Worm (Caenorhabditis elegans) whole organism, L4 larva: ENCODE results near the gene F13E9.19.

ENCODE experiments used
- D1046.2 ChIP-seq: fragments of 200-800 bp; sonication (Bioruptor generic); IDR thresholded peaks from 2 replicates; pipeline ENCODE4 v1.3.6; 2022; ENCODE audit warnings: missing genetic modification characterization, missing compliant biosample characterization
- F37D6.2 ChIP-seq: sonication (generic microtip); optimal IDR thresholded peaks from 2 replicates; lab custom pipeline; 2016; ENCODE audit warnings: mild to moderate bottlenecking, missing genetic modification characterization, missing compliant biosample characterization
- R02D3.7 ChIP-seq: fragments of 150-350 bp; sonication (generic microtip); optimal IDR thresholded peaks from 3 replicates; lab custom pipeline; 2014; ENCODE audit warnings: missing biosample characterization, missing genetic modification characterization
- T20F7.1 ChIP-seq: fragments of 200-800 bp; sonication (Bioruptor generic); optimal IDR thresholded peaks from 2 replicates; lab custom pipeline; 2018; ENCODE audit warnings: mild to moderate bottlenecking, missing genetic modification characterization, missing compliant biosample characterization
- T26A8.4 ChIP-seq: fragments of 200-800 bp; sonication (Bioruptor generic); IDR thresholded peaks from 2 replicates; pipeline ENCODE4 v1.3.6; 2022; ENCODE audit warnings: missing genetic modification characterization, missing compliant biosample characterization
- Y105C5A.15 ChIP-seq: fragments of 200-800 bp; sonication (Bioruptor generic); IDR thresholded peaks from 2 replicates; pipeline ENCODE4 v1.3.6; 2022; ENCODE audit warnings: missing genetic modification characterization, missing compliant biosample characterization
- Y48G9A.11 ChIP-seq: fragments of 200-800 bp; sonication (Bioruptor generic); IDR thresholded peaks from 2 replicates; pipeline ENCODE4 v1.3.6; 2022; ENCODE audit warnings: missing genetic modification reagents, missing genetic modification characterization, missing compliant biosample characterization
- aha-1 ChIP-seq: fragments of 150-350 bp; peaks from one replicate; lab custom pipeline; 2014; ENCODE audit warnings: missing biosample characterization, missing genetic modification characterization
- aly-2 ChIP-seq: sonication (generic microtip); optimal IDR thresholded peaks from 2 replicates; lab custom pipeline; 2018; ENCODE audit warnings: missing biosample characterization, missing genetic modification characterization
- ama-1 ChIP-seq: fragments of 150-350 bp; optimal IDR thresholded peaks from 2 replicates; lab custom pipeline; 2014; ENCODE audit warnings: inconsistent platforms, mixed read lengths
- ceh-20 ChIP-seq: fragments of 200-800 bp; sonication (Bioruptor generic); IDR thresholded peaks from 2 replicates; pipeline ENCODE4 v1.3.6; 2022; ENCODE audit warnings: missing genetic modification reagents, missing genetic modification characterization, missing compliant biosample characterization
- ceh-28 ChIP-seq: fragments of 150-350 bp; optimal IDR thresholded peaks from 2 replicates; lab custom pipeline; 2014; ENCODE audit warnings: missing biosample characterization, missing genetic modification reagents, missing genetic modification characterization
- ceh-82 ChIP-seq: sonication (generic microtip); optimal IDR thresholded peaks from 2 replicates; lab custom pipeline; 2017; ENCODE audit warnings: missing biosample characterization, missing genetic modification characterization
- ctbp-1 ChIP-seq: fragments of 200-800 bp; sonication (Bioruptor generic); IDR thresholded peaks from 2 replicates; pipeline ENCODE4 v1.3.6; 2022; ENCODE audit warnings: missing genetic modification reagents, missing genetic modification characterization, missing compliant biosample characterization
- daf-12 ChIP-seq: fragments of 150-350 bp; optimal IDR thresholded peaks from 2 replicates; lab custom pipeline; 2014; ENCODE audit warnings: missing biosample characterization, missing genetic modification reagents, missing genetic modification characterization
- daf-16 ChIP-seq, 3 experiments: sonication (generic microtip); optimal IDR thresholded peaks; 2 replicates each; lab custom pipeline; 2016 to 2017; ENCODE audit warnings: missing genetic modification characterization in 3 of 3, missing genetic modification reagents in 3 of 3, mild to moderate bottlenecking in 2 of 3, missing compliant biosample characterization in 2 of 3, missing biosample characterization in 1 of 3, moderate library complexity in 1 of 3
- daf-8 ChIP-seq: fragments of 200-800 bp; sonication (Bioruptor generic); IDR thresholded peaks from 2 replicates; pipeline ENCODE4 v1.3.6; 2022; ENCODE audit warnings: missing genetic modification characterization, missing compliant biosample characterization
- dmd-9 ChIP-seq: fragments of 200-800 bp; sonication (Bioruptor generic); IDR thresholded peaks from 2 replicates; pipeline ENCODE4 v1.3.6; 2022; ENCODE audit warnings: missing genetic modification reagents, missing genetic modification characterization, missing compliant biosample characterization
- duxl-1 ChIP-seq: sonication (generic microtip); optimal IDR thresholded peaks from 2 replicates; lab custom pipeline; 2016; ENCODE audit warnings: mild to moderate bottlenecking, missing genetic modification characterization, moderate library complexity, missing compliant biosample characterization; ENCODE audit not compliant: poor library complexity
- fkh-10 ChIP-seq: fragments of 150-350 bp; optimal IDR thresholded peaks from 2 replicates; lab custom pipeline; 2014; ENCODE audit warnings: missing biosample characterization, missing genetic modification reagents, missing genetic modification characterization
- fos-1 ChIP-seq: fragments of 150-350 bp; optimal IDR thresholded peaks from 2 replicates; lab custom pipeline; 2014; ENCODE audit warnings: missing biosample characterization, missing genetic modification characterization
- gei-8 ChIP-seq: fragments of 200-800 bp; sonication (Bioruptor generic); optimal IDR thresholded peaks from 2 replicates; lab custom pipeline; 2018; ENCODE audit warnings: mild to moderate bottlenecking, missing genetic modification characterization, missing compliant biosample characterization
- hif-1 ChIP-seq, 2 experiments: sonication (generic microtip); optimal IDR thresholded peaks; 2 replicates each; lab custom pipeline; 2016 to 2017; ENCODE audit warnings: missing compliant biosample characterization in 2 of 2, missing genetic modification characterization in 2 of 2, missing genetic modification reagents in 2 of 2, missing genotype in 2 of 2, mild to moderate bottlenecking in 1 of 2
- hlh-11 ChIP-seq: fragments of 200-800 bp; sonication (Bioruptor generic); optimal IDR thresholded peaks from 2 replicates; lab custom pipeline; 2018; ENCODE audit warnings: mild to moderate bottlenecking, missing genetic modification characterization, missing compliant biosample characterization
- hmg-1.1 ChIP-seq: fragments of 200-800 bp; sonication (Bioruptor generic); IDR thresholded peaks from 2 replicates; pipeline ENCODE4 v1.3.6; 2022; ENCODE audit warnings: missing genetic modification reagents, missing genetic modification characterization, missing compliant biosample characterization
- lim-7 ChIP-seq: fragments of 200-800 bp; sonication (Bioruptor generic); IDR thresholded peaks from 2 replicates; pipeline ENCODE4 v1.3.6; 2022; ENCODE audit warnings: missing genetic modification characterization, missing compliant biosample characterization
- lin-13 ChIP-seq: fragments of 150-350 bp; optimal IDR thresholded peaks from 2 replicates; lab custom pipeline; 2014; ENCODE audit warnings: missing biosample characterization, missing genetic modification reagents, missing genetic modification characterization
- lsy-2 ChIP-seq, 2 experiments: fragments of 150-350 bp in 1 of 2; sonication (generic microtip) in 1 of 2; optimal IDR thresholded peaks; 2 replicates each; lab custom pipeline; 2014 to 2017; ENCODE audit warnings: missing biosample characterization in 2 of 2, missing genetic modification characterization in 2 of 2
- madf-9 ChIP-seq: fragments of 200-800 bp; sonication (Bioruptor generic); conservative IDR thresholded peaks from 2 replicates; pipeline ENCODE4 v1.3.6; 2022; ENCODE audit warnings: missing genetic modification reagents, missing genetic modification characterization, missing compliant biosample characterization
- mxl-3 ChIP-seq: fragments of 200-800 bp; sonication (Bioruptor generic); optimal IDR thresholded peaks from 2 replicates; lab custom pipeline; 2018; ENCODE audit warnings: mild to moderate bottlenecking, missing genetic modification characterization, missing compliant biosample characterization
- nhr-28 ChIP-seq: fragments of 150-350 bp; optimal IDR thresholded peaks from 2 replicates; lab custom pipeline; 2014; ENCODE audit warnings: missing biosample characterization, missing genetic modification characterization
- nhr-42 ChIP-seq: fragments of 200-800 bp; sonication (Bioruptor generic); IDR thresholded peaks from 2 replicates; pipeline ENCODE4 v1.3.6; 2022; ENCODE audit warnings: missing genetic modification characterization, missing compliant biosample characterization
- nhr-48 ChIP-seq: sonication (generic microtip); optimal IDR thresholded peaks from 2 replicates; lab custom pipeline; 2016; ENCODE audit warnings: mild to moderate bottlenecking, missing genetic modification characterization, missing compliant biosample characterization
- nhr-77 ChIP-seq: fragments of 150-350 bp; optimal IDR thresholded peaks from 2 replicates; lab custom pipeline; 2014; ENCODE audit warnings: missing biosample characterization, missing genetic modification characterization
- pha-4 ChIP-seq, 2 experiments: fragments of 150-350 bp in 1 of 2; fragments of 200-800 bp in 1 of 2; sonication (Bioruptor generic) in 1 of 2; IDR thresholded peaks in 1 of 2; optimal IDR thresholded peaks in 1 of 2; 2 replicates each; pipeline versions ENCODE4 v1.3.6 to Lab custom; 2014 to 2022; ENCODE audit warnings: missing genetic modification characterization in 2 of 2, missing genetic modification reagents in 2 of 2, missing biosample characterization in 1 of 2, missing compliant biosample characterization in 1 of 2
- pqm-1 ChIP-seq: sonication (generic microtip); optimal IDR thresholded peaks from 2 replicates; lab custom pipeline; 2017; ENCODE audit warnings: missing biosample characterization, missing genetic modification characterization
- snpc-4 ChIP-seq: fragments of 150-350 bp; optimal IDR thresholded peaks from 2 replicates; lab custom pipeline; 2014; ENCODE audit warnings: missing biosample characterization, missing genetic modification characterization
- tag-97 ChIP-seq: fragments of 200-800 bp; sonication (Bioruptor generic); IDR thresholded peaks from 2 replicates; pipeline ENCODE4 v1.3.6; 2022; ENCODE audit warnings: missing genetic modification characterization, missing compliant biosample characterization
- unc-62 ChIP-seq, 3 experiments: fragments of 150-350 bp in 1 of 3; sonication (generic microtip); optimal IDR thresholded peaks in 2 of 3; peaks in 1 of 3; 1 replicate in 1 of 3; 2 replicates in 2 of 3; lab custom pipeline; 2014 to 2017; ENCODE audit warnings: missing biosample characterization in 3 of 3, missing genetic modification characterization in 3 of 3, missing genetic modification reagents in 3 of 3, missing genotype in 1 of 3
- zfp-2 ChIP-seq: sonication (generic microtip); optimal IDR thresholded peaks from 2 replicates; lab custom pipeline; 2016; ENCODE audit warnings: mild to moderate bottlenecking, missing genetic modification characterization, missing compliant biosample characterization
- zfp-3 ChIP-seq: fragments of 200-800 bp; sonication (Bioruptor generic); conservative IDR thresholded peaks from 2 replicates; pipeline ENCODE4 v1.3.6; 2022; ENCODE audit warnings: missing genetic modification reagents, missing genetic modification characterization, missing compliant biosample characterization
- zip-2 ChIP-seq: fragments of 150-350 bp; optimal IDR thresholded peaks from 2 replicates; lab custom pipeline; 2014; ENCODE audit warnings: missing biosample characterization, missing genetic modification characterization
- ztf-7 ChIP-seq: fragments of 150-350 bp; optimal IDR thresholded peaks from 2 replicates; lab custom pipeline; 2014; ENCODE audit warnings: missing biosample characterization, missing genetic modification characterization

Gene F13E9.19

DNA sequence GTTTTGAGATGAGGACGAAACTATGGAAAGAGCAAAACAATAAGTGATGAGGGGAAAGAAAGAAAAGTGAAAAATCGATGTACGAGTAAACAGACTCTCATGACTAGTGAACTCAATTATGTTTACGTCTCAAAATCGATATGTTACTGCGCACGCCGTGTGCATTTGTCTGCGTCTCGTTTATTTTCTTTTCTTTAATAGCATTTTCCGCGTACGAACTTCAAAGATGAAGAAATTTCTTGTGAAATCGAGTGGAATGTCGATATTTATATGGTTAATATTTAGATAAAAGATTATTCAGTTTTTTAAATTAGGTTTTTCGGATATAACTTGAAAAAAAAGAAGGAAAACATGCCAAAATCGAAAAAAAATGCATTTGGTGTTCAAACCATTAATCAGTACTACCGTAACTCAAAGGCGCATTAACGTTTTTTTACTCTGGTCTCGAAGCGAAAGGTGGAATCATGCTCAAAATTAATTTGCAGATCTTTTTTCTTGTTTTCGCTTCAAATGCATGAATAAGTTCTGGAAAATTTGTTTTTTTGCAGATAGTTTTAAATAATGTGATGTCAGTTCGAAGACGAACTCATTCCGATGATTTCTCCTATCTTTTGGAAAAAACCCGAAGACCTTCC lies 37.8 kb downstream of the F13E9.19 start, which contains the start of gene fic-1 (continued):
- TF ChIP-seq lin-13 (GFP tag; lab: Kevin White, UChicago) (no peak), ama-1 (lab: Kevin White, UChicago) (no peak), Y48G9A.11 (no peak), mxl-3 (GFP tag; lab: Kevin White, UChicago) (no peak), gei-8 (GFP tag; lab: Kevin White, UChicago) (no peak), aly-2 (tag; lab: Kevin White, UChicago) (no peak), zfp-3 (GFP tag; lab: Robert Waterston, UW) (no peak), ztf-7 (no peak), lim-7 (GFP tag; lab: Robert Waterston, UW) (no peak), F37D6.2 (tag; lab: Kevin White, UChicago) (peak; percentile 28), daf-8 (GFP tag; lab: Robert Waterston, UW) (no peak), aha-1 (tag; lab: Kevin White, UChicago) (no peak), snpc-4 (tag; lab: Kevin White, UChicago) (no peak), D1046.2 (GFP tag; lab: Robert Waterston, UW) (no peak), nhr-42 (GFP tag; lab: Robert Waterston, UW) (no peak), tag-97 (GFP tag; lab: Robert Waterston, UW) (no peak), ceh-82 (tag; lab: Kevin White, UChicago) (no peak), duxl-1 (no peak), pqm-1 (tag; lab: Kevin White, UChicago) (no peak), T20F7.1 (GFP tag; lab: Kevin White, UChicago) (peak; percentile 56), madf-9 (GFP tag; lab: Robert Waterston, UW) (no peak), ceh-20 (no peak), ceh-28 (tag; lab: Kevin White, UChicago) (peak; percentile 64), unc-62 (GFP tag; optimal IDR thresholded peaks at IDR 0.05 in 1 of 2; lab: Kevin White, UChicago) (peak in 1 of 2 experiments; percentile 67), unc-62 (tag; optimal IDR thresholded peaks at IDR 0.05; lab: Kevin White, UChicago) (no peak), nhr-48 (tag; lab: Kevin White, UChicago) (no peak), hlh-11 (tag; lab: Kevin White, UChicago) (peak; percentile 62), daf-16 (GFP tag; optimal IDR thresholded peaks at IDR 0.05; lab: Kevin White, UChicago) (peak in 1 of 2 experiments; percentile 26), daf-16 (tag; optimal IDR thresholded peaks at IDR 0.05; lab: Kevin White, UChicago) (peak; percentile 94), hif-1 (tag; optimal IDR thresholded peaks at IDR 0.05; lab: Kevin White, UChicago) (peak in 1 of 2 experiments; percentile 26), R02D3.7 (tag; lab: Kevin White, UChicago) (no peak), zfp-2 (tag; lab: Kevin White, UChicago) (no peak), ctbp-1 (GFP tag; lab: Robert Waterston, UW) (peak; percentile 54; the same call in 1 of the 2 replicates), fos-1 (tag; lab: Kevin White, UChicago) (no peak), zip-2 (tag; lab: Kevin White, UChicago) (no peak), fkh-10 (peak; percentile 95), lsy-2 (tag; optimal IDR thresholded peaks at IDR 0.05; lab: Kevin White, UChicago) (peak; percentile 32 to 77), dmd-9 (no peak), T26A8.4 (GFP tag; lab: Robert Waterston, UW) (no peak), hmg-1.1 (0 out of 2 replicates have a peak, but pooled peaks have one; percentile 39), pha-4 (GFP tag; IDR thresholded peaks at IDR 0.05; lab: Robert Waterston, UW) (no peak), pha-4 (tag; optimal IDR thresholded peaks at IDR 0.05; lab: Kevin White, UChicago) (peak; percentile 88)

ce11 chrIV:10948797-10949196 lies 49.6 kb downstream of the F13E9.19 start, which contains the start of gene Y69E1A.1:
Gene Y69E1A.1 (minus strand): TSS chrIV:10948897.
- no peak for TF ChIP-seq daf-12 (tag; lab: Kevin White, UChicago)
- TF ChIP-seq nhr-77 (tag; lab: Kevin White, UChicago) = no peak
- no peak for TF ChIP-seq aha-1 (tag; lab: Kevin White, UChicago)
- no peak for TF ChIP-seq nhr-28 (tag; lab: Kevin White, UChicago)
- TF ChIP-seq Y105C5A.15 (GFP tag; lab: Robert Waterston, UW) = no peak
- TF ChIP-seq ceh-20 = no peak
- TF ChIP-seq, all 104 proteins: peak for 0
